Worm (Caenorhabditis elegans) whole organism, L1 larva: ENCODE data around the gene sym-3.

Experiments used
- C04F5.9 ChIP-seq: sonication (generic microtip); optimal IDR thresholded peaks from 2 replicates; lab custom pipeline; 2016; ENCODE audit warnings: missing genetic modification characterization, missing compliant biosample characterization
- ama-1 ChIP-seq: fragments of 150-350 bp; optimal IDR thresholded peaks from 2 replicates; lab custom pipeline; 2014
- ceh-8 ChIP-seq: fragments of 200-800 bp; sonication (Bioruptor generic); optimal IDR thresholded peaks from 2 replicates; lab custom pipeline; 2018; ENCODE audit warnings: mild to moderate bottlenecking, missing genetic modification characterization, moderate library complexity, missing compliant biosample characterization
- elt-2 ChIP-seq: sonication (generic microtip); optimal IDR thresholded peaks from 2 replicates; lab custom pipeline; 2016; ENCODE audit warnings: missing genetic modification characterization, mild to moderate bottlenecking, inconsistent platforms, missing compliant biosample characterization, missing genetic modification reagents
- fkh-10 ChIP-seq: sonication (generic microtip); optimal IDR thresholded peaks from 2 replicates; lab custom pipeline; 2017; ENCODE audit warnings: missing biosample characterization, missing genetic modification reagents, missing genetic modification characterization
- hpl-2 ChIP-seq: fragments of 150-350 bp; optimal IDR thresholded peaks from 2 replicates; lab custom pipeline; 2014; ENCODE audit warnings: missing biosample characterization, missing genetic modification reagents, missing genetic modification characterization
- lir-3 ChIP-seq: sonication (generic microtip); optimal IDR thresholded peaks from 2 replicates; lab custom pipeline; 2016; ENCODE audit warnings: mild to moderate bottlenecking, missing genetic modification characterization, moderate library complexity, missing compliant biosample characterization; ENCODE audit not compliant: poor library complexity
- mep-1 ChIP-seq: fragments of 150-350 bp; optimal IDR thresholded peaks from 2 replicates; lab custom pipeline; 2014; ENCODE audit warnings: missing biosample characterization, missing genetic modification characterization
- nhr-11 ChIP-seq: fragments of 150-350 bp; optimal IDR thresholded peaks from 2 replicates; lab custom pipeline; 2014; ENCODE audit warnings: missing biosample characterization, missing genetic modification characterization
- pax-3 ChIP-seq: fragments of 200-800 bp; sonication (Bioruptor generic); optimal IDR thresholded peaks from 2 replicates; lab custom pipeline; 2018; ENCODE audit warnings: mild to moderate bottlenecking, missing genetic modification characterization, moderate library complexity, missing compliant biosample characterization
- snpc-4 ChIP-seq: fragments of 150-350 bp; optimal IDR thresholded peaks from 2 replicates; lab custom pipeline; 2014; ENCODE audit warnings: missing biosample characterization, missing genetic modification characterization

- TF ChIP-seq mep-1 (tag; lab: Kevin White, UChicago) (no peak), snpc-4 (no peak), lir-3 (no peak), pax-3 (tag; lab: Kevin White, UChicago) (no peak), elt-2 (tag; lab: Kevin White, UChicago) (no peak), fkh-10 (GFP tag; lab: Kevin White, UChicago) (no peak), hpl-2 (GFP tag; lab: Kevin White, UChicago) (no peak), C04F5.9 (no peak), ama-1 (lab: Kevin White, UChicago) (no peak), ceh-8 (no peak), nhr-11 (tag; lab: Kevin White, UChicago) (no peak)
Observed at ce11 chrX:5794432-5794831, 20.9 kb downstream of the sym-3 start.
